Worm (Caenorhabditis elegans) whole organism, L2 larva: ENCODE measurements around the gene T24D5.3.

Source experiments
- egl-27 ChIP-seq: sonication (generic microtip); optimal IDR thresholded peaks from 3 replicates; lab custom pipeline; 2017; ENCODE audit warnings: missing biosample characterization, missing genetic modification reagents, missing genetic modification characterization
- fos-1 ChIP-seq: fragments of 150-350 bp; optimal IDR thresholded peaks from 2 replicates; lab custom pipeline; 2014; ENCODE audit warnings: missing biosample characterization, missing genetic modification characterization
- gmeb-1 ChIP-seq: fragments of 150-350 bp; optimal IDR thresholded peaks from 2 replicates; lab custom pipeline; 2014; ENCODE audit warnings: missing biosample characterization, missing genetic modification characterization
- lsy-2 ChIP-seq, 2 experiments: fragments of 150-350 bp in 1 of 2; sonication (generic microtip) in 1 of 2; optimal IDR thresholded peaks; 2 replicates each; lab custom pipeline; 2014 to 2017; ENCODE audit warnings: missing biosample characterization in 2 of 2, missing genetic modification characterization in 2 of 2
- nhr-6 ChIP-seq: fragments of 150-350 bp; optimal IDR thresholded peaks from 2 replicates; lab custom pipeline; 2014; ENCODE audit warnings: missing biosample characterization, missing genetic modification characterization
- ztf-1 ChIP-seq: fragments of 200-800 bp; sonication (Bioruptor generic); conservative IDR thresholded peaks from 2 replicates; pipeline ENCODE4 v1.3.6; 2022; ENCODE audit warnings: missing genetic modification characterization, missing compliant biosample characterization
- ztf-11 ChIP-seq: sonication (generic microtip); optimal IDR thresholded peaks from 2 replicates; lab custom pipeline; 2017; ENCODE audit warnings: missing biosample characterization, missing genetic modification characterization

- TF ChIP-seq fos-1 (tag; lab: Kevin White, UChicago) (no peak), nhr-6 (tag; lab: Kevin White, UChicago) (no peak), ztf-11 (tag; lab: Kevin White, UChicago) (no peak), ztf-1 (GFP tag; lab: Robert Waterston, UW) (no peak), gmeb-1 (no peak), egl-27 (no peak), lsy-2 (tag; optimal IDR thresholded peaks at IDR 0.05; lab: Kevin White, UChicago) (no peak)
Measured at ce11 chrX:12631446-12631845, 51.6 kb downstream of the T24D5.3 start.
